Fruit fly (Drosophila melanogaster) whole organism, embryonic: ENCODE data around the gene Mo25.

Experiments used
- Ada2b ChIP-seq: fragments of 200-800 bp; sonication (Bioruptor generic); IDR thresholded peaks from 2 replicates; pipeline ENCODE4 v1.3.6; 2022; ENCODE audit warnings: missing biosample characterization, missing genetic modification characterization
- CG1024 ChIP-seq: fragments of 200-800 bp; sonication (Bioruptor generic); IDR thresholded peaks from 2 replicates; pipeline ENCODE4 v1.3.6; 2022; ENCODE audit warnings: missing biosample characterization, missing genetic modification characterization
- CG10979 ChIP-seq: fragments of 200-800 bp; sonication (Bioruptor generic); optimal IDR thresholded peaks from 2 replicates; lab custom pipeline; 2018; ENCODE audit warnings: missing biosample characterization, mild to moderate bottlenecking, missing genetic modification characterization, moderate library complexity
- CG11085 ChIP-seq: fragments of 200-800 bp; sonication (Bioruptor generic); IDR thresholded peaks from 2 replicates; pipeline ENCODE4 v1.3.6; 2022; ENCODE audit warnings: missing biosample characterization, missing genetic modification characterization
- CG13894 ChIP-seq: fragments of 200-800 bp; sonication (Bioruptor generic); optimal IDR thresholded peaks from 3 replicates; lab custom pipeline; 2018; ENCODE audit warnings: missing biosample characterization, mild to moderate bottlenecking, missing genetic modification characterization, moderate library complexity
- CG15514 ChIP-seq: fragments of 200-800 bp; sonication (Bioruptor generic); optimal IDR thresholded peaks from 3 replicates; lab custom pipeline; 2017; ENCODE audit warnings: missing biosample characterization, missing genetic modification characterization, mild to moderate bottlenecking, moderate library complexity, missing genetic modification reagents
- CG15696 ChIP-seq: fragments of 200-800 bp; sonication (Bioruptor generic); optimal IDR thresholded peaks from 2 replicates; lab custom pipeline; 2019; ENCODE audit warnings: missing biosample characterization, mild to moderate bottlenecking, missing genetic modification characterization, moderate library complexity
- CG1647 ChIP-seq: fragments of 200-800 bp; sonication (Bioruptor generic); optimal IDR thresholded peaks from 3 replicates; lab custom pipeline; 2016; ENCODE audit warnings: missing biosample characterization, missing genetic modification characterization
- CG17186 ChIP-seq: fragments of 200-800 bp; sonication (Bioruptor generic); optimal IDR thresholded peaks from 3 replicates; lab custom pipeline; 2017; ENCODE audit warnings: missing biosample characterization, missing genetic modification reagents, missing genetic modification characterization
- CG18764 ChIP-seq: fragments of 200-800 bp; sonication (Bioruptor generic); optimal IDR thresholded peaks from 3 replicates; lab custom pipeline; 2016; ENCODE audit warnings: missing biosample characterization, missing genetic modification characterization
- CG3281 ChIP-seq: fragments of 200-800 bp; sonication (Bioruptor generic); optimal IDR thresholded peaks from 3 replicates; lab custom pipeline; 2017; ENCODE audit warnings: missing biosample characterization, mild to moderate bottlenecking, missing genetic modification characterization
- CG4328 ChIP-seq: fragments of 200-800 bp; sonication (Bioruptor generic); optimal IDR thresholded peaks from 3 replicates; lab custom pipeline; 2017; ENCODE audit warnings: missing biosample characterization, missing genetic modification reagents, missing genetic modification characterization
- CG4424 ChIP-seq: fragments of 200-800 bp; sonication (Bioruptor generic); optimal IDR thresholded peaks from 3 replicates; lab custom pipeline; 2016; ENCODE audit warnings: missing biosample characterization, missing genetic modification characterization
- CG7928 ChIP-seq: fragments of 200-800 bp; sonication (Bioruptor generic); optimal IDR thresholded peaks from 2 replicates; lab custom pipeline; 2017; ENCODE audit warnings: missing biosample characterization, mild to moderate bottlenecking, missing genetic modification characterization
- CG9437 ChIP-seq: fragments of 200-800 bp; sonication (Bioruptor generic); optimal IDR thresholded peaks from 2 replicates; lab custom pipeline; 2018; ENCODE audit warnings: missing biosample characterization, mild to moderate bottlenecking, missing genetic modification characterization
- CG9817 ChIP-seq: fragments of 200-800 bp; sonication (Bioruptor generic); optimal IDR thresholded peaks from 2 replicates; lab custom pipeline; 2018; ENCODE audit warnings: missing biosample characterization, mild to moderate bottlenecking, missing genetic modification characterization, moderate library complexity
- D19A ChIP-seq: fragments of 200-800 bp; optimal IDR thresholded peaks from 3 replicates; lab custom pipeline; 2019; ENCODE audit warnings: missing biosample characterization, mild to moderate bottlenecking, missing genetic modification characterization, moderate library complexity
- Fer3 ChIP-seq: fragments of 200-800 bp; sonication (Bioruptor generic); optimal IDR thresholded peaks from 2 replicates; lab custom pipeline; 2018; ENCODE audit warnings: missing biosample characterization, mild to moderate bottlenecking, missing genetic modification characterization, moderate library complexity
- H2.0 ChIP-seq: fragments of 200-800 bp; sonication (Bioruptor generic); IDR thresholded peaks from 2 replicates; pipeline ENCODE4 v1.3.6; 2022; ENCODE audit warnings: missing biosample characterization, missing genetic modification characterization
- HLHmδ ChIP-seq: fragments of 200-800 bp; sonication (Bioruptor generic); optimal IDR thresholded peaks from 2 replicates; lab custom pipeline; 2018; ENCODE audit warnings: missing biosample characterization, mild to moderate bottlenecking, missing genetic modification characterization, moderate library complexity
- Hand ChIP-seq: fragments of 200-800 bp; sonication (Bioruptor generic); optimal IDR thresholded peaks from 2 replicates; lab custom pipeline; 2017; ENCODE audit warnings: mild to moderate bottlenecking, missing biosample characterization, missing genetic modification reagents, missing genetic modification characterization
- Hsf ChIP-seq: fragments of 200-800 bp; sonication (Bioruptor generic); optimal IDR thresholded peaks from 3 replicates; lab custom pipeline; 2016; ENCODE audit warnings: missing biosample characterization, missing genetic modification characterization
- Mad ChIP-seq: fragments of 200-800 bp; sonication (Bioruptor generic); optimal IDR thresholded peaks from 2 replicates; lab custom pipeline; 2016; ENCODE audit warnings: missing biosample characterization, missing genetic modification characterization
- Max ChIP-seq: fragments of 200-800 bp; sonication (Bioruptor generic); optimal IDR thresholded peaks from 2 replicates; lab custom pipeline; 2016; ENCODE audit warnings: missing biosample characterization, mild to moderate bottlenecking, missing genetic modification characterization
- Med ChIP-seq: fragments of 200-800 bp; sonication (Bioruptor generic); peaks from one replicate; lab custom pipeline; 2016; ENCODE audit warnings: missing biosample characterization, missing genetic modification characterization, mild to moderate bottlenecking, inconsistent platforms, moderate library complexity
- Neu2 ChIP-seq: fragments of 200-800 bp; sonication (Bioruptor generic); optimal IDR thresholded peaks from 3 replicates; lab custom pipeline; 2016; ENCODE audit warnings: missing biosample characterization, missing genetic modification characterization, borderline replicate concordance
- PHDP ChIP-seq: fragments of 200-800 bp; sonication (Bioruptor generic); optimal IDR thresholded peaks from 3 replicates; lab custom pipeline; 2018; ENCODE audit warnings: missing biosample characterization, mild to moderate bottlenecking, missing genetic modification characterization, moderate library complexity
- Six4 ChIP-seq: fragments of 200-800 bp; sonication (Bioruptor generic); optimal IDR thresholded peaks from 2 replicates; lab custom pipeline; 2016; ENCODE audit warnings: missing biosample characterization, missing genetic modification characterization
- Sry-β ChIP-seq: fragments of 200-800 bp; sonication (Bioruptor generic); optimal IDR thresholded peaks from 2 replicates; lab custom pipeline; 2018; ENCODE audit warnings: missing biosample characterization, mild to moderate bottlenecking, missing genetic modification characterization, moderate library complexity
- al ChIP-seq: fragments of 200-800 bp; sonication (Bioruptor generic); IDR thresholded peaks from 2 replicates; pipeline ENCODE4 v1.3.6; 2022; ENCODE audit warnings: missing biosample characterization, missing genetic modification characterization
- az2 ChIP-seq: fragments of 200-800 bp; sonication (Bioruptor generic); optimal IDR thresholded peaks from 3 replicates; lab custom pipeline; 2016; ENCODE audit warnings: missing biosample characterization, missing genetic modification characterization
- bab2 ChIP-seq: fragments of 200-800 bp; sonication (Bioruptor generic); optimal IDR thresholded peaks from 2 replicates; lab custom pipeline; 2016; ENCODE audit warnings: missing biosample characterization, missing genetic modification characterization
- ci ChIP-seq: fragments of 200-800 bp; sonication (Bioruptor generic); IDR thresholded peaks from 3 replicates; pipeline ENCODE4 v1.3.6; 2022; ENCODE audit warnings: missing biosample characterization, missing genetic modification characterization
- dpn ChIP-seq, 2 experiments: fragments of 200-800 bp; sonication (Bioruptor generic); optimal IDR thresholded peaks; 3 replicates each; lab custom pipeline; 2016; ENCODE audit warnings: missing biosample characterization in 2 of 2, missing genetic modification characterization in 2 of 2
- exex ChIP-seq: fragments of 200-800 bp; sonication (Bioruptor generic); optimal IDR thresholded peaks from 4 replicates; lab custom pipeline; 2018; ENCODE audit warnings: missing biosample characterization, mild to moderate bottlenecking, missing genetic modification characterization, moderate library complexity
- gsb ChIP-seq: fragments of 200-800 bp; sonication (Bioruptor generic); IDR thresholded peaks from 2 replicates; pipeline ENCODE4 v1.3.6; 2022; ENCODE audit warnings: missing biosample characterization, missing genetic modification characterization
- ind ChIP-seq: fragments of 200-800 bp; sonication (Bioruptor generic); optimal IDR thresholded peaks from 3 replicates; lab custom pipeline; 2016; ENCODE audit warnings: missing biosample characterization, missing genetic modification characterization
- kah ChIP-seq: fragments of 200-800 bp; sonication (Bioruptor generic); optimal IDR thresholded peaks from 2 replicates; lab custom pipeline; 2018; ENCODE audit warnings: missing biosample characterization, mild to moderate bottlenecking, missing genetic modification characterization
- mam ChIP-seq: fragments of 200-800 bp; sonication (Bioruptor generic); optimal IDR thresholded peaks from 3 replicates; lab custom pipeline; 2016; ENCODE audit warnings: missing biosample characterization, missing genetic modification characterization
- mirr ChIP-seq: fragments of 200-800 bp; sonication (Bioruptor generic); optimal IDR thresholded peaks from 3 replicates; lab custom pipeline; 2018; ENCODE audit warnings: missing biosample characterization, mild to moderate bottlenecking, missing genetic modification characterization
- oc ChIP-seq: fragments of 200-800 bp; sonication (Bioruptor generic); optimal IDR thresholded peaks from 2 replicates; lab custom pipeline; 2018; ENCODE audit warnings: missing biosample characterization, mild to moderate bottlenecking, missing genetic modification characterization, moderate library complexity
- odd ChIP-seq: fragments of 200-800 bp; sonication (Bioruptor generic); optimal IDR thresholded peaks from 2 replicates; lab custom pipeline; 2017; ENCODE audit warnings: missing biosample characterization, mild to moderate bottlenecking, missing genetic modification characterization
- pfk ChIP-seq: fragments of 200-800 bp; sonication (Bioruptor generic); optimal IDR thresholded peaks from 2 replicates; lab custom pipeline; 2018; ENCODE audit warnings: missing biosample characterization, mild to moderate bottlenecking, missing genetic modification characterization, moderate library complexity
- pzg ChIP-seq: fragments of 200-800 bp; sonication (Bioruptor generic); optimal IDR thresholded peaks from 3 replicates; lab custom pipeline; 2018; ENCODE audit warnings: missing biosample characterization, mild to moderate bottlenecking, missing genetic modification characterization, moderate library complexity
- ranshi ChIP-seq: fragments of 200-800 bp; sonication (Bioruptor generic); IDR thresholded peaks from 2 replicates; pipeline ENCODE4 v1.3.6; 2022; ENCODE audit warnings: missing biosample characterization, missing genetic modification characterization
- sr ChIP-seq: fragments of 200-800 bp; sonication (Bioruptor generic); IDR thresholded peaks from 3 replicates; pipeline ENCODE4 v1.3.6; 2022; ENCODE audit warnings: missing biosample characterization, missing genetic modification characterization
- tna ChIP-seq: fragments of 200-800 bp; sonication (Bioruptor generic); IDR thresholded peaks from 2 replicates; pipeline ENCODE4 v1.3.6; 2022; ENCODE audit warnings: missing biosample characterization, missing genetic modification characterization; ENCODE audit not compliant: partially characterized antibody
- unpg ChIP-seq: fragments of 200-800 bp; sonication (Bioruptor generic); optimal IDR thresholded peaks from 3 replicates; lab custom pipeline; 2018; ENCODE audit warnings: missing biosample characterization, mild to moderate bottlenecking, missing genetic modification characterization, moderate library complexity
- vfl ChIP-seq: fragments of 200-800 bp; sonication (Bioruptor generic); optimal IDR thresholded peaks from 2 replicates; lab custom pipeline; 2016; ENCODE audit warnings: missing biosample characterization, missing genetic modification characterization

Mo25 gene

dm6 chr3L:16602736-16603144 lies 12.5 kb downstream of the Mo25 start, which contains the start of gene Arts (continued):
- no peak for TF ChIP-seq CG1024 (GFP tag; lab: Robert Waterston, UW)
- peak; percentile 89 for TF ChIP-seq CG7928 (GFP tag; lab: Kevin White, UChicago)
- TF ChIP-seq pzg (GFP tag; lab: Kevin White, UChicago), result peak; percentile 32
- TF ChIP-seq HLHmδ (GFP tag; lab: Kevin White, UChicago), result no peak
- TF ChIP-seq CG3281 (GFP tag; lab: Kevin White, UChicago), result peak; percentile 43
- TF ChIP-seq CG4328 (GFP tag; lab: Kevin White, UChicago), result peak; percentile 26
- TF ChIP-seq Ada2b (GFP tag; lab: Robert Waterston, UW), result no peak
- peak; percentile 49 for TF ChIP-seq CG15514 (GFP tag; lab: Kevin White, UChicago)
- peak; percentile 32 for TF ChIP-seq exex (tag; lab: Kevin White, UChicago)
- TF ChIP-seq az2, result peak; percentile 2
- TF ChIP-seq CG10979 (tag; lab: Kevin White, UChicago), result peak; percentile 39
- TF ChIP-seq CG9437, result peak; percentile 20
- TF ChIP-seq tna (GFP tag; lab: Robert Waterston, UW), result no peak
- TF ChIP-seq ind (GFP tag; lab: Kevin White, UChicago), result peak; percentile 4
- peak; percentile 32 for TF ChIP-seq CG15696 (tag; lab: Kevin White, UChicago)
- TF ChIP-seq ci, result no peak
- TF ChIP-seq Six4 (GFP tag; lab: Kevin White, UChicago), result no peak
- peak; percentile 39 for TF ChIP-seq CG9817 (tag; lab: Kevin White, UChicago)
- no peak for TF ChIP-seq odd (GFP tag; lab: Kevin White, UChicago)
- peak; percentile 24 for TF ChIP-seq Med (GFP tag; lab: Kevin White, UChicago)
- TF ChIP-seq CG13894 (tag; lab: Kevin White, UChicago), result peak; percentile 25
- peak; percentile 25 for TF ChIP-seq PHDP
- no peak for TF ChIP-seq kah (GFP tag; lab: Kevin White, UChicago)
- TF ChIP-seq CG1647, result no peak
- TF ChIP-seq Max (GFP tag; lab: Kevin White, UChicago), result peak; percentile 54
- TF ChIP-seq dpn (GFP tag; optimal IDR thresholded peaks at IDR 0.05; lab: Kevin White, UChicago), result peak in 1 of 2 experiments; percentile 7
- no peak for TF ChIP-seq mam (GFP tag; lab: Kevin White, UChicago)
- peak; percentile 26 for TF ChIP-seq Fer3 (tag; lab: Kevin White, UChicago)
- no peak for TF ChIP-seq oc (tag; lab: Kevin White, UChicago)
- TF ChIP-seq Neu2 (GFP tag; lab: Kevin White, UChicago), result no peak
- TF ChIP-seq mirr (GFP tag; lab: Kevin White, UChicago), result no peak
- TF ChIP-seq bab2 (GFP tag; lab: Kevin White, UChicago), result no peak
- TF ChIP-seq vfl (GFP tag; lab: Kevin White, UChicago), result no peak
- TF ChIP-seq Hsf (GFP tag; lab: Kevin White, UChicago), result peak; percentile 20
- TF ChIP-seq H2.0 (GFP tag; lab: Robert Waterston, UW), result no peak
- no peak for TF ChIP-seq Hand (GFP tag; lab: Kevin White, UChicago)
- no peak for TF ChIP-seq ranshi
- no peak for TF ChIP-seq al (GFP tag; lab: Robert Waterston, UW)
- no peak for TF ChIP-seq pfk (GFP tag; lab: Kevin White, UChicago)
- no peak for TF ChIP-seq gsb (GFP tag; lab: Robert Waterston, UW)
- TF ChIP-seq CG4424 (GFP tag; lab: Kevin White, UChicago), result peak; percentile 41
- TF ChIP-seq CG17186, result peak; percentile 36
- TF ChIP-seq unpg (GFP tag; lab: Kevin White, UChicago), result peak; percentile 12
- TF ChIP-seq Mad (GFP tag; lab: Kevin White, UChicago), result no peak
- TF ChIP-seq D19A, result no peak
- TF ChIP-seq sr (GFP tag; lab: Robert Waterston, UW), result no peak
- no peak for TF ChIP-seq CG11085 (GFP tag; lab: Robert Waterston, UW)
- peak; percentile 44 for TF ChIP-seq CG18764 (GFP tag; lab: Kevin White, UChicago)
- no peak for TF ChIP-seq Sry-β (GFP tag; lab: Kevin White, UChicago)
